Worm (Caenorhabditis elegans): ENCODE measurements around the gene R02F11.10.

Gene R02F11.10

ce11 chrV:4826710-4827380 is 37.9 kb downstream of the R02F11.10 start, which contains the start of the genes hsp-6 and C37H5.5:
Gene hsp-6 (minus strand): TSS chrV:4826760.
Gene C37H5.5 (plus strand): TSS chrV:4827360.
- TF ChIP-seq F33H1.4 (GFP tag; IDR thresholded peaks at IDR 0.05) = peak; percentile 96
- no peak for TF ChIP-seq nfya-2 (GFP tag; IDR thresholded peaks at IDR 0.05)
- no peak for TF ChIP-seq F55B11.4 (tag; optimal IDR thresholded peaks at IDR 0.05; ENCODE audit: borderline replicate concordance, insufficient read depth)
- 0 out of 2 replicates have a peak, but pooled peaks have one; percentile 63 for TF ChIP-seq C17E4.6 (GFP tag; IDR thresholded peaks at IDR 0.05)
- TF ChIP-seq ztf-28 (GFP tag; IDR thresholded peaks at IDR 0.05) = no peak
- no peak for TF ChIP-seq T07F8.4 (tag; optimal IDR thresholded peaks at IDR 0.05)
- TF ChIP-seq F57A8.1 (GFP tag; optimal IDR thresholded peaks at IDR 0.05) = no peak
- TF ChIP-seq cebp-2 (GFP tag; IDR thresholded peaks at IDR 0.05) = no peak
- TF ChIP-seq Y95B8A.8 (GFP tag; IDR thresholded peaks at IDR 0.05) = no peak
- TF ChIP-seq ceh-40 (GFP tag; IDR thresholded peaks at IDR 0.05) = no peak
- no peak for TF ChIP-seq madf-3 (GFP tag; IDR thresholded peaks at IDR 0.05)
- no peak for TF ChIP-seq F57C9.4 (tag; optimal IDR thresholded peaks at IDR 0.05)
- TF ChIP-seq ets-4 (GFP tag; optimal IDR thresholded peaks at IDR 0.05) = no peak
- peak; percentile 59 for TF ChIP-seq snpc-3.4 (tag; optimal IDR thresholded peaks at IDR 0.05)
- TF ChIP-seq snpc-1.1 (tag; optimal IDR thresholded peaks at IDR 0.05; ENCODE audit: insufficient read depth) = peak; percentile 45
- TF ChIP-seq dpl-1 (GFP tag; optimal IDR thresholded peaks at IDR 0.05) = peak; percentile 11
- peak; percentile 69 for TF ChIP-seq lin-40 (tag; optimal IDR thresholded peaks at IDR 0.05)
- TF ChIP-seq sea-2 (GFP tag; IDR thresholded peaks at IDR 0.05) = no peak
- TF ChIP-seq aptf-2 (GFP tag; conservative IDR thresholded peaks at IDR 0.05) = no peak
- peak; percentile 46; the same call in 1 of the 2 replicates for TF ChIP-seq cebp-1 (GFP tag; IDR thresholded peaks at IDR 0.05)
- TF ChIP-seq cebp-1 (tag; optimal IDR thresholded peaks at IDR 0.05) = peak; percentile 82
- peak; percentile 73 for TF ChIP-seq athp-1 (tag; optimal IDR thresholded peaks at IDR 0.05)
- peak; percentile 75 for TF ChIP-seq attf-5 (GFP tag; optimal IDR thresholded peaks at IDR 0.05)
- TF ChIP-seq ztf-6 (GFP tag; IDR thresholded peaks at IDR 0.05) = 0 out of 2 replicates have a peak, but pooled peaks have one; percentile 30
- no peak for TF ChIP-seq F10E7.11 (tag; optimal IDR thresholded peaks at IDR 0.05)
- peak; percentile 26; the same call in 1 of the 2 replicates for TF ChIP-seq egrh-3 (GFP tag; IDR thresholded peaks at IDR 0.05)
- peak; percentile 78 for TF ChIP-seq lir-1 (GFP tag; conservative IDR thresholded peaks at IDR 0.05)
- no peak for TF ChIP-seq mxl-1 (tag; optimal IDR thresholded peaks at IDR 0.05)
- no peak for TF ChIP-seq F22D6.2 (tag; optimal IDR thresholded peaks at IDR 0.05)
- TF ChIP-seq lin-35 (GFP tag; optimal IDR thresholded peaks at IDR 0.05) = peak in 1 of 3 experiments; percentile 42
- peak; percentile 77 for TF ChIP-seq mcd-1 (GFP tag; IDR thresholded peaks at IDR 0.05)
- TF ChIP-seq lin-54 (GFP tag; optimal IDR thresholded peaks at IDR 0.05) = peak; percentile 80
- no peak for TF ChIP-seq B0019.2 (GFP tag; conservative IDR thresholded peaks at IDR 0.05)
- TF ChIP-seq hmg-20 (GFP tag; IDR thresholded peaks at IDR 0.05) = no peak
- TF ChIP-seq Y53F4B.3 (GFP tag; IDR thresholded peaks at IDR 0.05) = no peak
- TF ChIP-seq let-526 (GFP tag; IDR thresholded peaks at IDR 0.05) = 0 out of 2 replicates have a peak, but pooled peaks have one; percentile 52
- TF ChIP-seq bed-1 (GFP tag; IDR thresholded peaks at IDR 0.05) = no peak
- no peak for TF ChIP-seq T26A5.8 (tag; optimal IDR thresholded peaks at IDR 0.05)
- peak; percentile 38 for TF ChIP-seq ztf-26 (tag; optimal IDR thresholded peaks at IDR 0.05)
- no peak for TF ChIP-seq ama-1 (optimal IDR thresholded peaks at IDR 0.05)
- TF ChIP-seq ama-1 (GFP tag; optimal IDR thresholded peaks at IDR 0.05) = no peak
- no peak for TF ChIP-seq hlh-26 (GFP tag; conservative IDR thresholded peaks at IDR 0.05)
- TF ChIP-seq mel-28 (tag; optimal IDR thresholded peaks at IDR 0.05; ENCODE audit: borderline replicate concordance) = no peak
- no peak for TF ChIP-seq zfh-2 (GFP tag; conservative IDR thresholded peaks at IDR 0.05)
- no peak for TF ChIP-seq rec-8 (tag; optimal IDR thresholded peaks at IDR 0.05)
- TF ChIP-seq akir-1 (GFP tag; optimal IDR thresholded peaks at IDR 0.05) = no peak
- no peak for TF ChIP-seq F52B5.7 (tag; optimal IDR thresholded peaks at IDR 0.05)
- TF ChIP-seq sdz-38 (tag; optimal IDR thresholded peaks at IDR 0.05) = no peak
